Worm (Caenorhabditis elegans): ENCODE measurements around the gene dnsn-1.

Gene dnsn-1

ce11 chrII:372235-372634 lies 38.5 kb downstream of the dnsn-1 start:
- TF ChIP-seq tab-1 (GFP tag; IDR thresholded peaks at IDR 0.05) (no peak), T22C8.4 (GFP tag; IDR thresholded peaks at IDR 0.05) (no peak), med-1 (GFP tag; optimal IDR thresholded peaks at IDR 0.05; ENCODE audit: insufficient read depth) (no peak), klf-2 (GFP tag; conservative IDR thresholded peaks at IDR 0.05) (no peak), ztf-23 (GFP tag; IDR thresholded peaks at IDR 0.05) (no peak), ref-1 (GFP tag; conservative IDR thresholded peaks at IDR 0.05) (no peak), ztf-29 (GFP tag; IDR thresholded peaks at IDR 0.05) (no peak), cog-1 (tag; optimal IDR thresholded peaks at IDR 0.05) (no peak), flt-1 (GFP tag; IDR thresholded peaks at IDR 0.05) (no peak)

- TF ChIP-seq ref-1 (GFP tag; conservative IDR thresholded peaks at IDR 0.05) (no peak), tab-1 (GFP tag; IDR thresholded peaks at IDR 0.05) (no peak), cog-1 (tag; optimal IDR thresholded peaks at IDR 0.05) (no peak), ztf-29 (GFP tag; IDR thresholded peaks at IDR 0.05) (no peak), T22C8.4 (GFP tag; IDR thresholded peaks at IDR 0.05) (no peak), klf-2 (GFP tag; conservative IDR thresholded peaks at IDR 0.05) (no peak), flt-1 (GFP tag; IDR thresholded peaks at IDR 0.05) (no peak), med-1 (GFP tag; optimal IDR thresholded peaks at IDR 0.05; ENCODE audit: insufficient read depth) (no peak), ztf-23 (GFP tag; IDR thresholded peaks at IDR 0.05) (no peak)
These were observed 39.2 kb downstream of the dnsn-1 start for ce11 chrII:371549-371948.

- TF ChIP-seq med-1 (GFP tag; optimal IDR thresholded peaks at IDR 0.05; ENCODE audit: insufficient read depth) (no peak), klf-2 (GFP tag; conservative IDR thresholded peaks at IDR 0.05) (no peak), T22C8.4 (GFP tag; IDR thresholded peaks at IDR 0.05) (no peak), cog-1 (tag; optimal IDR thresholded peaks at IDR 0.05) (no peak), ref-1 (GFP tag; conservative IDR thresholded peaks at IDR 0.05) (no peak), flt-1 (GFP tag; IDR thresholded peaks at IDR 0.05) (no peak), ztf-29 (GFP tag; IDR thresholded peaks at IDR 0.05) (no peak), ztf-23 (GFP tag; IDR thresholded peaks at IDR 0.05) (no peak), tab-1 (GFP tag; IDR thresholded peaks at IDR 0.05) (no peak)
These were observed 40.3 kb downstream of the dnsn-1 start for ce11 chrII:370394-370793.

ce11 chrII:367455-367854 lies 43.3 kb downstream of the dnsn-1 start, which contains the start of gene ptr-3:
Gene ptr-3, minus strand, starts transcription at chrII:367555.
- TF ChIP-seq cog-1 (tag; optimal IDR thresholded peaks at IDR 0.05) = no peak
- no peak for TF ChIP-seq ref-1 (GFP tag; conservative IDR thresholded peaks at IDR 0.05)
- TF ChIP-seq klf-2 (GFP tag; conservative IDR thresholded peaks at IDR 0.05) = no peak
- TF ChIP-seq ztf-29 (GFP tag; IDR thresholded peaks at IDR 0.05) = no peak
- no peak for TF ChIP-seq med-1 (GFP tag; optimal IDR thresholded peaks at IDR 0.05; ENCODE audit: insufficient read depth)
- TF ChIP-seq ztf-23 (GFP tag; IDR thresholded peaks at IDR 0.05) = no peak
- TF ChIP-seq tab-1 (GFP tag; IDR thresholded peaks at IDR 0.05) = no peak
- TF ChIP-seq flt-1 (GFP tag; IDR thresholded peaks at IDR 0.05) = no peak
- no peak for TF ChIP-seq T22C8.4 (GFP tag; IDR thresholded peaks at IDR 0.05)

- TF ChIP-seq cog-1 (tag; optimal IDR thresholded peaks at IDR 0.05) (no peak), klf-2 (GFP tag; conservative IDR thresholded peaks at IDR 0.05) (no peak), tab-1 (GFP tag; IDR thresholded peaks at IDR 0.05) (no peak), flt-1 (GFP tag; IDR thresholded peaks at IDR 0.05) (no peak), ztf-23 (GFP tag; IDR thresholded peaks at IDR 0.05) (no peak), med-1 (GFP tag; optimal IDR thresholded peaks at IDR 0.05; ENCODE audit: insufficient read depth) (no peak), T22C8.4 (GFP tag; IDR thresholded peaks at IDR 0.05) (no peak), ztf-29 (GFP tag; IDR thresholded peaks at IDR 0.05) (no peak), ref-1 (GFP tag; conservative IDR thresholded peaks at IDR 0.05) (no peak)
These were observed 53.8 kb downstream of the dnsn-1 start, which contains the start of gene dmsr-4 for ce11 chrII:356969-357368. Gene dmsr-4, minus strand, starts transcription at chrII:357069.

Measured in whole organism, midembryonic.